Worm (Caenorhabditis elegans) whole organism, L1 larva: ENCODE data around the gene zyg-1.

ENCODE experiments used
- C16A3.4 ChIP-seq: fragments of 150-350 bp; optimal IDR thresholded peaks from 2 replicates; lab custom pipeline; 2014; ENCODE audit warnings: missing biosample characterization, missing genetic modification characterization
- C34B4.2 ChIP-seq: sonication (generic microtip); optimal IDR thresholded peaks from 2 replicates; lab custom pipeline; 2017; ENCODE audit warnings: mild to moderate bottlenecking, missing genetic modification characterization, missing compliant biosample characterization
- aly-2 ChIP-seq: fragments of 150-350 bp; optimal IDR thresholded peaks from 2 replicates; lab custom pipeline; 2014; ENCODE audit warnings: missing biosample characterization, missing genetic modification characterization
- ama-1 ChIP-seq: fragments of 150-350 bp; optimal IDR thresholded peaks from 2 replicates; lab custom pipeline; 2014
- blmp-1 ChIP-seq: fragments of 150-350 bp; optimal IDR thresholded peaks from 2 replicates; lab custom pipeline; 2014; ENCODE audit warnings: missing biosample characterization, missing genetic modification characterization
- ceh-63 ChIP-seq: fragments of 200-800 bp; sonication (Bioruptor generic); optimal IDR thresholded peaks from 2 replicates; lab custom pipeline; 2018; ENCODE audit warnings: mild to moderate bottlenecking, missing genetic modification characterization, missing compliant biosample characterization
- ceh-82 ChIP-seq, 3 experiments: fragments of 150-350 bp in 1 of 3; sonication (generic microtip) in 2 of 3; optimal IDR thresholded peaks; 2 replicates each; lab custom pipeline; 2014 to 2017; ENCODE audit warnings: missing biosample characterization in 3 of 3, missing genetic modification characterization in 3 of 3
- ceh-90 ChIP-seq: sonication (generic microtip); optimal IDR thresholded peaks from 2 replicates; lab custom pipeline; 2016; ENCODE audit warnings: missing genetic modification characterization, missing compliant biosample characterization
- dpl-1 ChIP-seq, 3 experiments: fragments of 150-350 bp in 2 of 3; sonication (generic microtip) in 1 of 3; optimal IDR thresholded peaks; 2 replicates each; lab custom pipeline; 2014 to 2017; ENCODE audit warnings: missing biosample characterization in 3 of 3, missing genetic modification characterization in 3 of 3, missing genetic modification reagents in 3 of 3
- efl-1 ChIP-seq, 4 experiments: fragments of 150-350 bp; optimal IDR thresholded peaks in 3 of 4; peaks in 1 of 4; 1 replicate in 1 of 4; 2 replicates in 3 of 4; lab custom pipeline; 2014; ENCODE audit warnings: missing biosample characterization in 2 of 4, missing genetic modification characterization in 2 of 4, missing genetic modification reagents in 2 of 4
- efl-3 ChIP-seq: fragments of 200-800 bp; sonication (Bioruptor generic); optimal IDR thresholded peaks from 2 replicates; lab custom pipeline; 2018; ENCODE audit warnings: mild to moderate bottlenecking, missing genetic modification characterization, missing compliant biosample characterization
- egl-13 ChIP-seq: sonication (generic microtip); optimal IDR thresholded peaks from 2 replicates; lab custom pipeline; 2016; ENCODE audit warnings: missing genotype, missing genetic modification reagents, missing genetic modification characterization, missing compliant biosample characterization
- egl-27 ChIP-seq, 2 experiments: fragments of 150-350 bp in 1 of 2; sonication (generic microtip); optimal IDR thresholded peaks; 3 replicates each; lab custom pipeline; 2017 to 2018; ENCODE audit warnings: missing biosample characterization in 2 of 2, missing genetic modification characterization in 2 of 2, missing genetic modification reagents in 2 of 2
- fkh-8 ChIP-seq: sonication (generic microtip); optimal IDR thresholded peaks from 2 replicates; lab custom pipeline; 2016; ENCODE audit warnings: mild to moderate bottlenecking, missing genetic modification characterization, missing compliant biosample characterization
- fos-1 ChIP-seq: fragments of 150-350 bp; optimal IDR thresholded peaks from 2 replicates; lab custom pipeline; 2014; ENCODE audit warnings: missing biosample characterization, missing genetic modification characterization
- hpl-2 ChIP-seq: fragments of 150-350 bp; optimal IDR thresholded peaks from 2 replicates; lab custom pipeline; 2014; ENCODE audit warnings: missing biosample characterization, missing genetic modification reagents, missing genetic modification characterization
- irx-1 ChIP-seq: sonication (generic microtip); optimal IDR thresholded peaks from 2 replicates; lab custom pipeline; 2016; ENCODE audit warnings: missing genetic modification characterization, missing compliant biosample characterization
- isw-1 ChIP-seq: fragments of 200-800 bp; sonication (Bioruptor generic); IDR thresholded peaks from 2 replicates; pipeline ENCODE4 v1.3.6; 2022; ENCODE audit warnings: missing genetic modification characterization, missing compliant biosample characterization
- lin-14 ChIP-seq: fragments of 200-800 bp; sonication (Bioruptor generic); optimal IDR thresholded peaks from 2 replicates; lab custom pipeline; 2018; ENCODE audit warnings: mild to moderate bottlenecking, missing genetic modification characterization, moderate library complexity, missing compliant biosample characterization
- lin-39 ChIP-seq: fragments of 150-350 bp; optimal IDR thresholded peaks from 2 replicates; lab custom pipeline; 2014; ENCODE audit warnings: missing biosample characterization, missing genetic modification reagents, missing genetic modification characterization
- lsy-2 ChIP-seq, 2 experiments: fragments of 150-350 bp; optimal IDR thresholded peaks; 2 replicates each; lab custom pipeline; 2014; ENCODE audit warnings: missing biosample characterization in 2 of 2, missing genetic modification characterization in 2 of 2
- mef-2 ChIP-seq: fragments of 150-350 bp; optimal IDR thresholded peaks from 2 replicates; lab custom pipeline; 2014; ENCODE audit warnings: missing biosample characterization, missing genetic modification characterization
- mep-1 ChIP-seq: fragments of 150-350 bp; optimal IDR thresholded peaks from 2 replicates; lab custom pipeline; 2014; ENCODE audit warnings: missing biosample characterization, missing genetic modification characterization
- nhr-11 ChIP-seq: fragments of 150-350 bp; optimal IDR thresholded peaks from 2 replicates; lab custom pipeline; 2014; ENCODE audit warnings: missing biosample characterization, missing genetic modification characterization
- nhr-28 ChIP-seq: fragments of 150-350 bp; optimal IDR thresholded peaks from 2 replicates; lab custom pipeline; 2014; ENCODE audit warnings: missing biosample characterization, missing genetic modification characterization
- nhr-71 ChIP-seq: sonication (generic microtip); optimal IDR thresholded peaks from 2 replicates; lab custom pipeline; 2016; ENCODE audit warnings: mild to moderate bottlenecking, missing genetic modification characterization, moderate library complexity, missing compliant biosample characterization
- nhr-76 ChIP-seq: sonication (generic microtip); optimal IDR thresholded peaks from 2 replicates; lab custom pipeline; 2017; ENCODE audit warnings: missing biosample characterization, missing genetic modification characterization
- nhr-77 ChIP-seq: fragments of 150-350 bp; optimal IDR thresholded peaks from 2 replicates; lab custom pipeline; 2014; ENCODE audit warnings: missing biosample characterization, missing genetic modification characterization
- nhr-84 ChIP-seq: sonication (generic microtip); optimal IDR thresholded peaks from 2 replicates; lab custom pipeline; 2017; ENCODE audit warnings: missing biosample characterization, missing genetic modification characterization
- nhr-85 ChIP-seq: sonication (generic microtip); peaks from one replicate; lab custom pipeline; 2016; ENCODE audit warnings: missing genetic modification characterization, inconsistent platforms, missing compliant biosample characterization
- pqm-1 ChIP-seq: sonication (generic microtip); optimal IDR thresholded peaks from 3 replicates; lab custom pipeline; 2017; ENCODE audit warnings: missing biosample characterization, missing genetic modification characterization
- snu-23 ChIP-seq: sonication (generic microtip); optimal IDR thresholded peaks from 2 replicates; lab custom pipeline; 2016; ENCODE audit warnings: missing genetic modification characterization, missing compliant biosample characterization
- sup-37 ChIP-seq: fragments of 200-800 bp; sonication (Bioruptor generic); optimal IDR thresholded peaks from 2 replicates; lab custom pipeline; 2018; ENCODE audit warnings: mild to moderate bottlenecking, missing genetic modification characterization, missing compliant biosample characterization
- tlp-1 ChIP-seq: fragments of 150-350 bp; optimal IDR thresholded peaks from 2 replicates; lab custom pipeline; 2014; ENCODE audit warnings: missing biosample characterization, missing genetic modification characterization
- unc-130 ChIP-seq: fragments of 150-350 bp; optimal IDR thresholded peaks from 2 replicates; lab custom pipeline; 2017; ENCODE audit warnings: missing biosample characterization, missing genetic modification characterization, inconsistent platforms
- unc-30 ChIP-seq: sonication (generic microtip); optimal IDR thresholded peaks from 2 replicates; lab custom pipeline; 2017; ENCODE audit warnings: missing biosample characterization, missing genetic modification characterization
- unc-62 ChIP-seq: fragments of 150-350 bp; optimal IDR thresholded peaks from 2 replicates; lab custom pipeline; 2014; ENCODE audit warnings: missing biosample characterization, missing genetic modification reagents, missing genetic modification characterization
- zag-1 ChIP-seq: fragments of 150-350 bp; optimal IDR thresholded peaks from 2 replicates; lab custom pipeline; 2014; ENCODE audit warnings: missing biosample characterization, missing genetic modification characterization
- zip-4 ChIP-seq: fragments of 200-800 bp; sonication (Bioruptor generic); optimal IDR thresholded peaks from 2 replicates; lab custom pipeline; 2018; ENCODE audit warnings: mild to moderate bottlenecking, missing genetic modification characterization, moderate library complexity, missing compliant biosample characterization
- ztf-11 ChIP-seq, 2 experiments: sonication (generic microtip); optimal IDR thresholded peaks; 2 replicates each; lab custom pipeline; 2016 to 2017; ENCODE audit warnings: missing genetic modification characterization in 2 of 2, missing biosample characterization in 1 of 2, missing compliant biosample characterization in 1 of 2

The zyg-1 gene

DNA sequence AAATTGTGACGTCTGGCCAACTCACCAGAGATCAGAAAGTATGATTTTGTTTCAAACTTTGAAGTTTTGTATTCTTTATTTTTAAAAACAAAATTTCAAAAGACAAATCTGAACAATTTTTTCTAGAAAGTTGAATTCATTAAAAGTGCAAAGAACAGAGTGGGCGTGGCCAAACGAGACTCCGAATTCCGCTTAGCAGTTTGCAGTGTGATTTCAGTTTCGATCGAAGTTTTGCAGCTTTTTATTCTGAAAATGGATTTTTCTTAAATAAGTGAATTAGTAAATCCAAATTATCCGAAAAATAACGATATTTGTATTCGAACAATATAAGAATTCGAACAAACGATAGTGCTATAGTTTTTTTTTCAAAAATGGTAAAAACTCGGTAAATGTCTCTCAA lies 16.1 kb upstream of the zyg-1 start (continued):
- peak in 1 of 3 experiments; percentile 30 for TF ChIP-seq dpl-1 (GFP tag; optimal IDR thresholded peaks at IDR 0.05; lab: Kevin White, UChicago)
- TF ChIP-seq fos-1 (tag; lab: Kevin White, UChicago): no peak
- peak; percentile 12 for TF ChIP-seq blmp-1
- TF ChIP-seq lin-14 (GFP tag; lab: Kevin White, UChicago): no peak
- TF ChIP-seq lsy-2 (tag; optimal IDR thresholded peaks at IDR 0.05; lab: Kevin White, UChicago): peak in 1 of 2 experiments; percentile 52
- TF ChIP-seq aly-2: no peak
- TF ChIP-seq unc-30 (tag; lab: Kevin White, UChicago): no peak
- TF ChIP-seq snu-23 (GFP tag; lab: Kevin White, UChicago): no peak
- TF ChIP-seq efl-1 (optimal IDR thresholded peaks at IDR 0.05; lab: Kevin White, UChicago): no peak
- peak in 1 of 2 experiments; percentile 54 for TF ChIP-seq efl-1 (GFP tag; optimal IDR thresholded peaks at IDR 0.05 in 1 of 2; lab: Kevin White, UChicago)
- TF ChIP-seq nhr-28 (tag; lab: Kevin White, UChicago): no peak
- no peak for TF ChIP-seq nhr-84 (tag; lab: Kevin White, UChicago)
- TF ChIP-seq unc-130: no peak
- no peak for TF ChIP-seq lin-39 (tag; lab: Kevin White, UChicago)

DNA sequence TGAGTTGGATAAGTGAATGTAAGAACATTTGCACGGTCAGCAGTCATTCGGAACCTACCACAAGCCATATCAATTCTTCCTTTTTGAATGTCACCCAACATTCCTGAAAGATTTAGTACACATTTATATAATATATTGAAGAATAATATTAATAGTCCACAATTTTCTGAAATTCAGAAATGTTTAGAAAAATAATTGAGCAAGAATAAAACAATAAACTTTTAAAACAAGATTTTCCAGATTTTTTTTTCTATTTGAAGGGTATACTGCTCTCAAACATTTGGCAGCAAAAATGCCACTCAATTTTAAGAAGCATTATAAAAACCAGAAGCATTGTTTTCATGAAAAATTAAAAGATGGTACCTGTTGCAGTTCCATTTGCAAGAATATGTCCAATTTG lies 12.7 kb upstream of the zyg-1 start, which contains the start of gene F59E12.8:
Gene F59E12.8, minus strand, starts transcription at position 101 of the 400 bp plus-strand sequence.
- no peak for TF ChIP-seq ceh-90 (tag; lab: Kevin White, UChicago)
- no peak for TF ChIP-seq C16A3.4 (tag; lab: Kevin White, UChicago)
- no peak for TF ChIP-seq pqm-1 (tag; lab: Kevin White, UChicago)
- no peak for TF ChIP-seq zip-4 (GFP tag; lab: Kevin White, UChicago)
- no peak for TF ChIP-seq efl-3 (GFP tag; lab: Kevin White, UChicago)
- no peak for TF ChIP-seq dpl-1 (GFP tag; optimal IDR thresholded peaks at IDR 0.05; lab: Kevin White, UChicago)
- TF ChIP-seq nhr-76: no peak
- TF ChIP-seq zag-1: no peak
- no peak for TF ChIP-seq ceh-82 (tag; optimal IDR thresholded peaks at IDR 0.05; lab: Kevin White, UChicago)
- no peak for TF ChIP-seq egl-13 (tag; lab: Kevin White, UChicago)
- no peak for TF ChIP-seq hpl-2 (GFP tag; lab: Kevin White, UChicago)
- TF ChIP-seq nhr-11 (tag; lab: Kevin White, UChicago): no peak
- TF ChIP-seq fkh-8: no peak

DNA sequence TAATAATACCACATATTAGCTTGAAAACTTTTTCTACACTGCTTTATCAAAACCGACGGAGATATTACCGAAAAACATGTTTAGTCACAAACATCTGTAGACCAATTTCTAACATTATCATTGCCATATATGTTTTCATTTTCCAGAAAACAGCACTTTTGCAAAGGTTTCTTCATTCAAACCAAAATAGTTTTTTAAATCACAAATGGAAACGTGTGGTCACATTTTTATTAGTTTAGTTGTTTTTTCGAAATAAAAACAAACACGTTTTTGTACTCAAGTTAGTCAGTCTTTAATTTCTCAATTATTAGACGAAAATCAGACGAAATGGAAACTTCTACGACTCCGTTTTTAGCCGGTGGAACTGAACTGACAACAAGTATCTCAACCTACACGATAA lies 11.5 kb upstream of the zyg-1 start, which contains the start of gene F59E12.3:
Gene F59E12.3, plus strand, starts transcription at position 301 of the 400 bp plus-strand sequence.
- peak; percentile 42 for TF ChIP-seq nhr-85
- TF ChIP-seq nhr-71: no peak
- TF ChIP-seq unc-62 (GFP tag; lab: Kevin White, UChicago): no peak
- no peak for TF ChIP-seq irx-1
- no peak for TF ChIP-seq ceh-63 (GFP tag; lab: Kevin White, UChicago)
- TF ChIP-seq efl-1 (optimal IDR thresholded peaks at IDR 0.05; lab: Kevin White, UChicago): no peak
- no peak for TF ChIP-seq efl-1 (GFP tag; optimal IDR thresholded peaks at IDR 0.05 in 1 of 2; lab: Kevin White, UChicago)
- TF ChIP-seq zag-1: no peak

DNA sequence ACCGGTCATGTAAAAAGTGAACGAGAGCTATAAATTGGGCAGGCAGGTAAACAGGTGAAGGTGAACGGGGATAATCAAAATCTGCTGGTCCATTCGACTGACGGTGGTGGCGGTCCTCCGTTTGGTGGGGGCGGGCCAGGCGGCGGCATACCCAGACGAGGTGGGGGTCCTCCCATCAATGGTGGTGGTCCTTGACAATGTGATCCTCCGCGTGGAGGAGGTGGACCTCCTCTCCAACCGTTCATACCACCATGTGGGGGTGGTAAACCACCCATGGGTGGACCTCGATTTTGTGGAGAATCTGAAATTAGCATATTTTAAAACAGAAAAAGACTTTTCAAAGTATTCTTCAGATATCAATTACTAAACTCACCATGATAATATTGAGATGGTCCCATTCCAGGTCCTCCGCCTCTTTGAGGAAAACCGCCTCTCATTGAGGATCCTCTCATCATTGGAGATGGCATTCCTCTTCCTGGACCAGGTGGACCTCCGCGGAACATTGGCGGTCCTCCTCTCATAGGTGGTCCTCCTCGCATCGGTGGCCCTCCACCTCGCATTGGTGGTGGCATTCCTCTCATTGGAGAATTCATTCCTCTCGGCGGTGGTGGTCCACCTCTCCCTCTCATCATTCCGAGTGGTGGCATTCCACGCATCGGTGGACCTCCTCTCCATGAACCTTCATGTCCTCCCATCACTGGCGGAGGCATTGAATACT lies 9.0 kb upstream of the zyg-1 start:
- TF ChIP-seq ztf-11 (tag; optimal IDR thresholded peaks at IDR 0.05; lab: Kevin White, UChicago) (no peak), isw-1 (GFP tag; lab: Robert Waterston, UW) (no peak), lin-14 (GFP tag; lab: Kevin White, UChicago) (no peak), zag-1 (no peak), sup-37 (GFP tag; lab: Kevin White, UChicago) (no peak), mep-1 (tag; lab: Kevin White, UChicago) (no peak), mef-2 (tag; lab: Kevin White, UChicago) (no peak), egl-27 (tag; optimal IDR thresholded peaks at IDR 0.05; lab: Kevin White, UChicago) (no peak), tlp-1 (tag; lab: Kevin White, UChicago) (no peak), C34B4.2 (tag; lab: Kevin White, UChicago) (no peak), ama-1 (lab: Kevin White, UChicago) (no peak), lin-39 (tag; lab: Kevin White, UChicago) (no peak), lsy-2 (tag; optimal IDR thresholded peaks at IDR 0.05; lab: Kevin White, UChicago) (no peak), nhr-77 (tag; lab: Kevin White, UChicago) (no peak)
